Fruit fly (Drosophila melanogaster) whole organism, prepupa: Measurements from ENCODE around the gene CG10969.
A peak's percentile ranks its signal among the peaks of the same experiment; 100 is the strongest.

ENCODE experiments used
- CG3919 ChIP-seq: fragments of 200-800 bp; sonication (Bioruptor generic); optimal IDR thresholded peaks from 3 replicates; lab custom pipeline; 2016; ENCODE audit warnings: missing biosample characterization, missing genetic modification characterization
- CG6276 ChIP-seq: fragments of 200-800 bp; sonication (Bioruptor generic); optimal IDR thresholded peaks from 2 replicates; lab custom pipeline; 2017; ENCODE audit warnings: missing biosample characterization, mild to moderate bottlenecking, missing genetic modification characterization
- Eip75B ChIP-seq: fragments of 200-800 bp; sonication (Bioruptor generic); optimal IDR thresholded peaks from 3 replicates; lab custom pipeline; 2016; ENCODE audit warnings: missing biosample characterization, missing genetic modification characterization
- lz ChIP-seq: fragments of 200-800 bp; sonication (Bioruptor generic); optimal IDR thresholded peaks from 3 replicates; lab custom pipeline; 2016; ENCODE audit warnings: missing biosample characterization, missing genetic modification characterization
- vri ChIP-seq: fragments of 200-800 bp; sonication (Bioruptor generic); optimal IDR thresholded peaks from 3 replicates; lab custom pipeline; 2016; ENCODE audit warnings: missing biosample characterization, mild to moderate bottlenecking, missing genetic modification characterization

- TF ChIP-seq lz (GFP tag; lab: Kevin White, UChicago) = no peak
- TF ChIP-seq CG3919 (GFP tag; lab: Kevin White, UChicago) = no peak
- TF ChIP-seq vri = peak; percentile 7
- no peak for TF ChIP-seq Eip75B (GFP tag; lab: Kevin White, UChicago)
- no peak for TF ChIP-seq CG6276 (GFP tag; lab: Kevin White, UChicago)
Measured at dm6 chr3L:12791679-12792229, 10.9 kb upstream of the CG10969 start.
